Worm (Caenorhabditis elegans) whole organism, early embryonic: Measurements from ENCODE around the gene H40L08.8.

ENCODE experiments used
- B0310.2 ChIP-seq: sonication (generic microtip); optimal IDR thresholded peaks from 2 replicates; lab custom pipeline; 2016; ENCODE audit warnings: mild to moderate bottlenecking, missing genetic modification characterization, missing compliant biosample characterization
- F13C5.2 ChIP-seq: sonication (generic microtip); optimal IDR thresholded peaks from 2 replicates; lab custom pipeline; 2017; ENCODE audit warnings: mild to moderate bottlenecking, missing genetic modification characterization, inconsistent platforms, missing compliant biosample characterization
- aly-1 ChIP-seq: sonication (generic microtip); optimal IDR thresholded peaks from 2 replicates; lab custom pipeline; 2016; ENCODE audit warnings: missing genetic modification characterization, missing compliant biosample characterization
- ama-1 ChIP-seq: fragments of 150-350 bp; optimal IDR thresholded peaks from 2 replicates; lab custom pipeline; 2014
- ceh-13 ChIP-seq: fragments of 200-800 bp; sonication (Bioruptor generic); optimal IDR thresholded peaks from 2 replicates; lab custom pipeline; 2018; ENCODE audit warnings: mild to moderate bottlenecking, missing genetic modification characterization, missing compliant biosample characterization
- ceh-36 ChIP-seq: sonication (generic microtip); optimal IDR thresholded peaks from 2 replicates; lab custom pipeline; 2016; ENCODE audit warnings: missing genetic modification characterization, inconsistent platforms, missing compliant biosample characterization
- ets-7 ChIP-seq: sonication (generic microtip); optimal IDR thresholded peaks from 2 replicates; lab custom pipeline; 2016; ENCODE audit warnings: missing genotype, missing genetic modification characterization, missing compliant biosample characterization
- flt-1 ChIP-seq: fragments of 200-800 bp; sonication (Bioruptor generic); IDR thresholded peaks from 2 replicates; pipeline ENCODE4 v1.3.6; 2022; ENCODE audit warnings: missing genetic modification characterization, missing compliant biosample characterization
- hmbx-1 ChIP-seq: sonication (generic microtip); optimal IDR thresholded peaks from 2 replicates; lab custom pipeline; 2016; ENCODE audit warnings: mild to moderate bottlenecking, missing genetic modification characterization, missing compliant biosample characterization
- hmg-4 ChIP-seq: fragments of 200-800 bp; sonication (Bioruptor generic); optimal IDR thresholded peaks from 2 replicates; lab custom pipeline; 2018; ENCODE audit warnings: mild to moderate bottlenecking, missing genetic modification characterization, missing compliant biosample characterization
- hnd-1 ChIP-seq: sonication (generic microtip); optimal IDR thresholded peaks from 2 replicates; lab custom pipeline; 2016; ENCODE audit warnings: missing genetic modification characterization, missing compliant biosample characterization
- pes-1 ChIP-seq: fragments of 200-800 bp; sonication (Bioruptor generic); IDR thresholded peaks from 2 replicates; pipeline ENCODE4 v1.3.6; 2022; ENCODE audit warnings: missing genetic modification reagents, missing genetic modification characterization, missing compliant biosample characterization
- scrt-1 ChIP-seq: fragments of 200-800 bp; sonication (Bioruptor generic); IDR thresholded peaks from 2 replicates; pipeline ENCODE4 v1.3.6; 2022; ENCODE audit warnings: missing genetic modification characterization, missing compliant biosample characterization
- sea-1 ChIP-seq: fragments of 200-800 bp; sonication (Bioruptor generic); conservative IDR thresholded peaks from 2 replicates; pipeline ENCODE4 v1.3.6; 2022; ENCODE audit warnings: missing genetic modification characterization, missing compliant biosample characterization
- tbx-11 ChIP-seq: fragments of 200-800 bp; sonication (Bioruptor generic); IDR thresholded peaks from 2 replicates; pipeline ENCODE4 v1.3.6; 2022; ENCODE audit warnings: missing genetic modification characterization, missing compliant biosample characterization
- tbx-37 ChIP-seq: fragments of 200-800 bp; sonication (Bioruptor generic); conservative IDR thresholded peaks from 2 replicates; pipeline ENCODE4 v1.3.6; 2022; ENCODE audit warnings: missing genetic modification reagents, missing genetic modification characterization, missing compliant biosample characterization
- tra-4 ChIP-seq: sonication (generic microtip); optimal IDR thresholded peaks from 2 replicates; lab custom pipeline; 2017; ENCODE audit warnings: missing genetic modification characterization, missing compliant biosample characterization

H40L08.8 gene

ce11 chrX:15035748-15036147 lies 41.7 kb downstream of the H40L08.8 start:
- no peak for TF ChIP-seq aly-1
- no peak for TF ChIP-seq hmbx-1 (tag; lab: Kevin White, UChicago)
- no peak for TF ChIP-seq tbx-11 (GFP tag; lab: Robert Waterston, UW)
- no peak for TF ChIP-seq sea-1 (GFP tag; lab: Robert Waterston, UW)
- no peak for TF ChIP-seq tbx-37
- no peak for TF ChIP-seq hmg-4 (GFP tag; lab: Kevin White, UChicago)
- no peak for TF ChIP-seq tra-4 (tag; lab: Kevin White, UChicago)
- no peak for TF ChIP-seq ceh-13 (GFP tag; lab: Kevin White, UChicago)
- TF ChIP-seq ets-7 = no peak
- TF ChIP-seq flt-1 = no peak
- TF ChIP-seq ceh-36 (tag; lab: Kevin White, UChicago) = no peak
- no peak for TF ChIP-seq hnd-1 (tag; lab: Kevin White, UChicago)

ce11 chrX:15034787-15035186 lies 42.6 kb downstream of the H40L08.8 start, which contains the start of gene dsc-1:
Gene dsc-1, minus strand, starts transcription at chrX:15034832.
- peak; percentile 75 for TF ChIP-seq ceh-36 (tag; lab: Kevin White, UChicago)
- TF ChIP-seq hmbx-1 (tag; lab: Kevin White, UChicago) = no peak
- TF ChIP-seq scrt-1 (GFP tag; lab: Robert Waterston, UW) = no peak

ce11 chrX:15027997-15028396 lies 49.4 kb downstream of the H40L08.8 start:
- TF ChIP-seq pes-1 (GFP tag; lab: Robert Waterston, UW) = no peak
- TF ChIP-seq B0310.2 = no peak
- TF ChIP-seq scrt-1 (GFP tag; lab: Robert Waterston, UW) = no peak
- TF ChIP-seq tra-4 (tag; lab: Kevin White, UChicago) = no peak
- no peak for TF ChIP-seq aly-1
- no peak for TF ChIP-seq ceh-13 (GFP tag; lab: Kevin White, UChicago)
- TF ChIP-seq ama-1 = no peak
- no peak for TF ChIP-seq tbx-37
- TF ChIP-seq ceh-36 (tag; lab: Kevin White, UChicago) = no peak
- no peak for TF ChIP-seq F13C5.2
- TF ChIP-seq ets-7 = no peak
